Fruit fly (Drosophila melanogaster) whole organism, embryonic: ENCODE measurements around the gene Cyp4g15.

Experiments
- Adf1 ChIP-seq: fragments of 200-800 bp; sonication (Bioruptor generic); IDR thresholded peaks from 2 replicates; pipeline ENCODE4 v1.3.6; 2022; ENCODE audit warnings: missing biosample characterization, missing genetic modification characterization
- Aef1 ChIP-seq: fragments of 200-800 bp; sonication (Bioruptor generic); IDR thresholded peaks from 3 replicates; pipeline ENCODE4 v1.3.6; 2022; ENCODE audit warnings: missing biosample characterization, missing genetic modification characterization
- BEAF-32 ChIP-seq: fragments of 200-800 bp; sonication (Bioruptor generic); optimal IDR thresholded peaks from 3 replicates; lab custom pipeline; 2017; ENCODE audit warnings: missing biosample characterization, missing genetic modification characterization, mild to moderate bottlenecking, moderate library complexity, missing genetic modification reagents
- Bteb2 ChIP-seq: fragments of 200-800 bp; sonication (Bioruptor generic); optimal IDR thresholded peaks from 2 replicates; lab custom pipeline; 2016; ENCODE audit warnings: missing biosample characterization, missing genetic modification characterization
- CG10147 ChIP-seq: fragments of 200-800 bp; sonication (Bioruptor generic); optimal IDR thresholded peaks from 2 replicates; lab custom pipeline; 2019; ENCODE audit warnings: missing biosample characterization, mild to moderate bottlenecking, missing genetic modification characterization, moderate library complexity
- CG10462 ChIP-seq: fragments of 200-800 bp; sonication (Bioruptor generic); optimal IDR thresholded peaks from 2 replicates; lab custom pipeline; 2016; ENCODE audit warnings: missing biosample characterization, missing genetic modification characterization
- CG10959 ChIP-seq: fragments of 200-800 bp; sonication (Bioruptor generic); IDR thresholded peaks from 2 replicates; pipeline ENCODE4 v1.3.6; 2022; ENCODE audit warnings: missing biosample characterization, missing genetic modification characterization
- CG12155 ChIP-seq: fragments of 200-800 bp; sonication (Bioruptor generic); optimal IDR thresholded peaks from 3 replicates; lab custom pipeline; 2016; ENCODE audit warnings: missing biosample characterization, missing genetic modification characterization
- CG12219 ChIP-seq: fragments of 200-800 bp; sonication (Bioruptor generic); optimal IDR thresholded peaks from 3 replicates; lab custom pipeline; 2018; ENCODE audit warnings: missing biosample characterization, mild to moderate bottlenecking, missing genetic modification characterization
- CG12299 ChIP-seq: fragments of 200-800 bp; sonication (Bioruptor generic); optimal IDR thresholded peaks from 2 replicates; lab custom pipeline; 2018; ENCODE audit warnings: missing biosample characterization, mild to moderate bottlenecking, missing genetic modification characterization
- CG13894 ChIP-seq: fragments of 200-800 bp; sonication (Bioruptor generic); optimal IDR thresholded peaks from 3 replicates; lab custom pipeline; 2018; ENCODE audit warnings: missing biosample characterization, mild to moderate bottlenecking, missing genetic modification characterization, moderate library complexity
- CG15269 ChIP-seq: fragments of 200-800 bp; sonication (Bioruptor generic); optimal IDR thresholded peaks from 2 replicates; lab custom pipeline; 2018; ENCODE audit warnings: missing biosample characterization, mild to moderate bottlenecking, missing genetic modification characterization, moderate library complexity
- CG1529 ChIP-seq: fragments of 200-800 bp; sonication (Bioruptor generic); optimal IDR thresholded peaks from 3 replicates; lab custom pipeline; 2018; ENCODE audit warnings: missing biosample characterization, missing genetic modification characterization
- CG15479 ChIP-seq: fragments of 200-800 bp; sonication (Bioruptor generic); optimal IDR thresholded peaks from 3 replicates; lab custom pipeline; 2019; ENCODE audit warnings: missing biosample characterization, mild to moderate bottlenecking, missing genetic modification characterization, moderate library complexity
- CG17186 ChIP-seq: fragments of 200-800 bp; sonication (Bioruptor generic); optimal IDR thresholded peaks from 3 replicates; lab custom pipeline; 2017; ENCODE audit warnings: missing biosample characterization, missing genetic modification reagents, missing genetic modification characterization
- CG17385 ChIP-seq: fragments of 200-800 bp; sonication (Bioruptor generic); optimal IDR thresholded peaks from 3 replicates; lab custom pipeline; 2018; ENCODE audit warnings: missing biosample characterization, mild to moderate bottlenecking, missing genetic modification characterization
- CG17612 ChIP-seq: fragments of 200-800 bp; sonication (Bioruptor generic); IDR thresholded peaks from 2 replicates; pipeline ENCODE4 v1.3.6; 2022; ENCODE audit warnings: missing biosample characterization, missing genetic modification characterization
- CG17912 ChIP-seq: fragments of 200-800 bp; sonication (Bioruptor generic); optimal IDR thresholded peaks from 2 replicates; lab custom pipeline; 2018; ENCODE audit warnings: missing biosample characterization, mild to moderate bottlenecking, missing genetic modification characterization
- CG1792 ChIP-seq: fragments of 200-800 bp; sonication (Bioruptor generic); optimal IDR thresholded peaks from 2 replicates; lab custom pipeline; 2016; ENCODE audit warnings: missing biosample characterization, missing genetic modification characterization
- CG2199 ChIP-seq: fragments of 200-800 bp; sonication (Bioruptor generic); IDR thresholded peaks from 3 replicates; pipeline ENCODE4 v1.3.6; 2022; ENCODE audit warnings: missing biosample characterization, missing genetic modification characterization
- CG2712 ChIP-seq: fragments of 200-800 bp; optimal IDR thresholded peaks from 3 replicates; lab custom pipeline; 2019; ENCODE audit warnings: missing biosample characterization, mild to moderate bottlenecking, missing genetic modification characterization, moderate library complexity
- CG34422 ChIP-seq: fragments of 200-800 bp; sonication (Bioruptor generic); IDR thresholded peaks from 3 replicates; pipeline ENCODE4 v1.3.6; 2022; ENCODE audit warnings: missing biosample characterization, missing genetic modification characterization
- CG4360 ChIP-seq: fragments of 200-800 bp; sonication (Bioruptor generic); IDR thresholded peaks from 2 replicates; pipeline ENCODE4 v1.3.6; 2022; ENCODE audit warnings: missing biosample characterization, missing genetic modification characterization
- CG4424 ChIP-seq: fragments of 200-800 bp; sonication (Bioruptor generic); optimal IDR thresholded peaks from 3 replicates; lab custom pipeline; 2016; ENCODE audit warnings: missing biosample characterization, missing genetic modification characterization
- CG6654 ChIP-seq: fragments of 200-800 bp; sonication (Bioruptor generic); optimal IDR thresholded peaks from 2 replicates; lab custom pipeline; 2017; ENCODE audit warnings: missing biosample characterization, mild to moderate bottlenecking, missing genetic modification characterization
- CG8388 ChIP-seq: fragments of 200-800 bp; sonication (Bioruptor generic); optimal IDR thresholded peaks from 2 replicates; lab custom pipeline; 2019; ENCODE audit warnings: missing biosample characterization, mild to moderate bottlenecking, missing genetic modification characterization, moderate library complexity
- D19A ChIP-seq: fragments of 200-800 bp; optimal IDR thresholded peaks from 3 replicates; lab custom pipeline; 2019; ENCODE audit warnings: missing biosample characterization, mild to moderate bottlenecking, missing genetic modification characterization, moderate library complexity
- Dfd ChIP-seq, 2 experiments: fragments of >200 bp; optimal IDR thresholded peaks; 2 replicates each; lab custom pipeline; 2017; ENCODE audit warnings: missing biosample characterization in 2 of 2, missing genetic modification characterization in 2 of 2
- E2f1 ChIP-seq: fragments of 200-800 bp; sonication (Bioruptor generic); IDR thresholded peaks from 2 replicates; pipeline ENCODE4 v1.3.6; 2022; ENCODE audit warnings: missing biosample characterization, missing genetic modification characterization
- Hr78 ChIP-seq, 2 experiments: fragments of 200-800 bp in 1 of 2; fragments of >200 bp in 1 of 2; sonication (Bioruptor generic) in 1 of 2; optimal IDR thresholded peaks; 2 replicates each; lab custom pipeline; 2017 to 2019; ENCODE audit warnings: missing biosample characterization in 2 of 2, missing genetic modification characterization in 2 of 2, mild to moderate bottlenecking in 1 of 2, moderate library complexity in 1 of 2
- Lhr ChIP-seq: fragments of 200-800 bp; sonication (Bioruptor generic); optimal IDR thresholded peaks from 3 replicates; lab custom pipeline; 2017; ENCODE audit warnings: mild to moderate bottlenecking, missing biosample characterization, missing genetic modification reagents, missing genetic modification characterization
- NC2α ChIP-seq: fragments of 200-800 bp; sonication (Bioruptor generic); optimal IDR thresholded peaks from 2 replicates; lab custom pipeline; 2016; ENCODE audit warnings: missing biosample characterization, missing genetic modification characterization
- Nf-YC ChIP-seq: fragments of 200-800 bp; optimal IDR thresholded peaks from 3 replicates; lab custom pipeline; 2019; ENCODE audit warnings: missing biosample characterization, mild to moderate bottlenecking, missing genetic modification characterization, moderate library complexity
- Oli ChIP-seq: fragments of 200-800 bp; sonication (Bioruptor generic); optimal IDR thresholded peaks from 2 replicates; lab custom pipeline; 2018; ENCODE audit warnings: missing biosample characterization, mild to moderate bottlenecking, missing genetic modification characterization, moderate library complexity
- Opbp ChIP-seq: fragments of 200-800 bp; sonication (Bioruptor generic); IDR thresholded peaks from 3 replicates; pipeline ENCODE4 v1.3.6; 2022; ENCODE audit warnings: missing biosample characterization, missing genetic modification characterization; ENCODE audit not compliant: partially characterized antibody
- Sox100B ChIP-seq: fragments of 200-800 bp; sonication (Bioruptor generic); optimal IDR thresholded peaks from 3 replicates; lab custom pipeline; 2018; ENCODE audit warnings: missing biosample characterization, mild to moderate bottlenecking, missing genetic modification characterization
- Sry-β ChIP-seq: fragments of 200-800 bp; sonication (Bioruptor generic); optimal IDR thresholded peaks from 2 replicates; lab custom pipeline; 2018; ENCODE audit warnings: missing biosample characterization, mild to moderate bottlenecking, missing genetic modification characterization, moderate library complexity
- Tbp ChIP-seq: fragments of >200 bp; optimal IDR thresholded peaks from 2 replicates; lab custom pipeline; 2018; ENCODE audit warnings: missing biosample characterization, missing genetic modification characterization
- Trl ChIP-seq, 3 experiments: fragments of >200 bp in 2 of 3; fragments of 200-800 bp in 1 of 3; sonication (Bioruptor generic) in 1 of 3; optimal IDR thresholded peaks; 2 replicates in 1 of 3; 3 replicates in 2 of 3; lab custom pipeline; 2016 to 2017; ENCODE audit warnings: missing biosample characterization in 1 of 3, missing genetic modification characterization in 1 of 3
- YL-1 ChIP-seq: fragments of 200-800 bp; sonication (Bioruptor generic); optimal IDR thresholded peaks from 3 replicates; lab custom pipeline; 2017; ENCODE audit warnings: missing biosample characterization, mild to moderate bottlenecking, missing genetic modification characterization
- ap ChIP-seq: fragments of 200-800 bp; sonication (Bioruptor generic); IDR thresholded peaks from 2 replicates; pipeline ENCODE4 v1.3.6; 2022; ENCODE audit warnings: missing biosample characterization, missing genetic modification characterization
- crc ChIP-seq: fragments of 200-800 bp; sonication (Bioruptor generic); optimal IDR thresholded peaks from 2 replicates; lab custom pipeline; 2016; ENCODE audit warnings: missing biosample characterization, missing genetic modification characterization
- crol ChIP-seq: fragments of 200-800 bp; sonication (Bioruptor generic); IDR thresholded peaks from 2 replicates; pipeline ENCODE4 v1.3.6; 2022; ENCODE audit warnings: missing biosample characterization, missing genetic modification characterization
- h ChIP-seq: fragments of >200 bp; optimal IDR thresholded peaks from 2 replicates; lab custom pipeline; 2017
- mld ChIP-seq: fragments of 200-800 bp; sonication (Bioruptor generic); IDR thresholded peaks from 3 replicates; pipeline ENCODE4 v1.3.6; 2022; ENCODE audit warnings: missing biosample characterization, missing genetic modification characterization; ENCODE audit not compliant: partially characterized antibody
- nau ChIP-seq: fragments of 200-800 bp; sonication (Bioruptor generic); optimal IDR thresholded peaks from 3 replicates; lab custom pipeline; 2017; ENCODE audit warnings: missing biosample characterization, mild to moderate bottlenecking, missing genetic modification characterization, missing genetic modification reagents
- p53 ChIP-seq: fragments of 200-800 bp; sonication (Bioruptor generic); optimal IDR thresholded peaks from 2 replicates; lab custom pipeline; 2016; ENCODE audit warnings: missing biosample characterization, missing genetic modification characterization
- pnt ChIP-seq: fragments of 200-800 bp; sonication (Bioruptor generic); optimal IDR thresholded peaks from 3 replicates; lab custom pipeline; 2016; ENCODE audit warnings: missing biosample characterization, missing genetic modification characterization
- pzg ChIP-seq: fragments of 200-800 bp; sonication (Bioruptor generic); optimal IDR thresholded peaks from 3 replicates; lab custom pipeline; 2018; ENCODE audit warnings: missing biosample characterization, mild to moderate bottlenecking, missing genetic modification characterization, moderate library complexity
- sens ChIP-seq: fragments of 200-800 bp; sonication (Bioruptor generic); peaks from one replicate; lab custom pipeline; 2016; ENCODE audit warnings: missing biosample characterization, missing genetic modification characterization
- zfh1 ChIP-seq: fragments of 200-800 bp; sonication (Bioruptor generic); IDR thresholded peaks from 3 replicates; pipeline ENCODE4 v1.3.6; 2022; ENCODE audit warnings: missing biosample characterization, missing genetic modification characterization

The Cyp4g15 gene

DNA sequence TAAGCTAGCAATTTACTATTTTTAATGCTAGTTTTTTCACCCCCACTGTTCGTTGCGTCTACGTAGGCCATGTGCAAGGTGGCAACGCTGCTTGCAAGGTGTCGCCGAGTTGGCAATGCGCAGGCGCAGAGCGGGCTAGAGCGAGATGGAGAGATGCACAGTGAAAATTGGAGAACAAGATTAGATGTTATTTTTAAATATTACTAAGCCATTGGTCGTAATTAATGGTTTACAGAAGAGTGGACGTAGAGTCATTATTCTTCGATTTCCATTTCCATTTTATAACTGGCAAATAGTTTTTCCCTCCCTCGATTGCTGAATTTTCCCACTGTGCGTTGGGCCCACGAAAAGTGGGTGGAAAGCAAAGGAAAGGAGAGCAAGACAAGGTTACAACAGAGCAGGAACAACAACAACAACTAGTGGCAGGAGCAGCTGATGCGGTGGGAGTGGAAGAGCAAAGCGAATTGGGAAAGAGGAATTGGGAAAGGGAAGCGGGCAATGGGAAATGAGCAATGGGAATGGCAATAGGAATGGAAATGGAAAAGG, 23.9 kb upstream of the Cyp4g15 start (continued):
- TF ChIP-seq CG13894: peak; percentile 38
- TF ChIP-seq CG12219 (GFP tag; lab: Kevin White, UChicago): peak; percentile 61
- TF ChIP-seq Trl (optimal IDR thresholded peaks at IDR 0.05; lab: Kevin White, UChicago): no peak
- TF ChIP-seq Trl (GFP tag; optimal IDR thresholded peaks at IDR 0.05; lab: Kevin White, UChicago): peak; percentile 88
- TF ChIP-seq pnt (GFP tag; lab: Kevin White, UChicago): peak; percentile 79
- peak; percentile 61 for TF ChIP-seq CG8388 (GFP tag; lab: Kevin White, UChicago)
- TF ChIP-seq NC2α (GFP tag; lab: Kevin White, UChicago): peak; percentile 17
- TF ChIP-seq p53 (GFP tag; lab: Kevin White, UChicago): no peak
- no peak for TF ChIP-seq Tbp
- no peak for TF ChIP-seq Sry-β
- TF ChIP-seq CG12155 (GFP tag; lab: Kevin White, UChicago): peak; percentile 70
- TF ChIP-seq CG1529 (GFP tag; lab: Kevin White, UChicago): peak; percentile 35
- no peak for TF ChIP-seq YL-1 (GFP tag; lab: Kevin White, UChicago)
- TF ChIP-seq h: no peak
- TF ChIP-seq Sox100B (GFP tag; lab: Kevin White, UChicago): peak; percentile 50
- peak; percentile 52 for TF ChIP-seq Adf1
- no peak for TF ChIP-seq Dfd (GFP tag; optimal IDR thresholded peaks at IDR 0.05; lab: Kevin White, UChicago)
- TF ChIP-seq Opbp (GFP tag; lab: Robert Waterston, UW): no peak
- peak; percentile 22 for TF ChIP-seq Lhr (GFP tag; lab: Kevin White, UChicago)
- TF ChIP-seq CG10147 (GFP tag; lab: Kevin White, UChicago): peak; percentile 56
- TF ChIP-seq CG15479 (GFP tag; lab: Kevin White, UChicago): peak; percentile 55
- TF ChIP-seq CG12299 (tag; lab: Kevin White, UChicago): peak; percentile 36
- TF ChIP-seq nau (GFP tag; lab: Kevin White, UChicago): peak; percentile 55
- TF ChIP-seq Bteb2 (GFP tag; lab: Kevin White, UChicago): peak; percentile 49
- peak in 1 of 2 experiments; percentile 45 for TF ChIP-seq Hr78 (GFP tag; optimal IDR thresholded peaks at IDR 0.05; lab: Kevin White, UChicago)
- peak; percentile 88 for TF ChIP-seq CG34422
- TF ChIP-seq CG10959 (GFP tag; lab: Robert Waterston, UW): peak; percentile 65
- TF ChIP-seq mld (GFP tag; lab: Robert Waterston, UW): no peak
- peak; percentile 60 for TF ChIP-seq D19A (tag; lab: Kevin White, UChicago)
- peak; percentile 2 for TF ChIP-seq CG6654 (GFP tag; lab: Kevin White, UChicago)
- peak; percentile 60 for TF ChIP-seq Oli (tag; lab: Kevin White, UChicago)
- TF ChIP-seq E2f1: peak; percentile 89
- TF ChIP-seq BEAF-32 (GFP tag; lab: Kevin White, UChicago): no peak
- peak; percentile 77 for TF ChIP-seq CG2199 (GFP tag; lab: Robert Waterston, UW)
- TF ChIP-seq zfh1 (GFP tag; lab: Robert Waterston, UW): peak; percentile 89

- TF ChIP-seq CG15269 (tag; lab: Kevin White, UChicago) (no peak), ap (no peak), CG2712 (tag; lab: Kevin White, UChicago) (peak; percentile 3), crc (GFP tag; lab: Kevin White, UChicago) (no peak), CG1792 (GFP tag; lab: Kevin White, UChicago) (no peak), CG17612 (no peak), CG17186 (GFP tag; lab: Kevin White, UChicago) (no peak), sens (GFP tag; lab: Kevin White, UChicago) (peak; percentile 50), CG4360 (GFP tag; lab: Robert Waterston, UW) (peak; percentile 60), Aef1 (GFP tag; lab: Robert Waterston, UW) (0 out of 3 replicates have a peak, but pooled peaks have one; percentile 16), Nf-YC (tag; lab: Kevin White, UChicago) (no peak), CG10147 (GFP tag; lab: Kevin White, UChicago) (no peak), pzg (GFP tag; lab: Kevin White, UChicago) (no peak), CG10959 (GFP tag; lab: Robert Waterston, UW) (no peak), CG17385 (GFP tag; lab: Kevin White, UChicago) (peak; percentile 80), CG17912 (GFP tag; lab: Kevin White, UChicago) (no peak), crol (GFP tag; lab: Robert Waterston, UW) (peak; percentile 72), CG10462 (GFP tag; lab: Kevin White, UChicago) (no peak), CG12219 (GFP tag; lab: Kevin White, UChicago) (no peak), CG4424 (GFP tag; lab: Kevin White, UChicago) (no peak)
Observed at dm6 chrX:11453638-11454037, 23.2 kb upstream of the Cyp4g15 start.
